Worm (Caenorhabditis elegans) whole organism, late embryonic: ENCODE data around the gene C54F6.3.
"Not testable (repeated sequence)": the region's sequence is repeated elsewhere in the genome, so short reads cannot be mapped to it uniquely, and the experiment has no call there.

Experiments
- C08G9.2 ChIP-seq: sonication (generic microtip); optimal IDR thresholded peaks from 2 replicates; lab custom pipeline; 2016; ENCODE audit warnings: mild to moderate bottlenecking, missing genetic modification characterization, moderate library complexity, missing compliant biosample characterization
- C38D4.7 ChIP-seq: fragments of 200-800 bp; sonication (Bioruptor generic); optimal IDR thresholded peaks from 2 replicates; lab custom pipeline; 2018; ENCODE audit warnings: mild to moderate bottlenecking, missing genetic modification characterization, moderate library complexity, missing compliant biosample characterization
- K02D7.2 ChIP-seq: sonication (generic microtip); optimal IDR thresholded peaks from 2 replicates; lab custom pipeline; 2017; ENCODE audit warnings: mild to moderate bottlenecking, missing genetic modification characterization, missing compliant biosample characterization
- T23F11.4 ChIP-seq: fragments of 200-800 bp; sonication (Bioruptor generic); optimal IDR thresholded peaks from 2 replicates; lab custom pipeline; 2018; ENCODE audit warnings: mild to moderate bottlenecking, missing genetic modification characterization, missing compliant biosample characterization
- Y22D7AL.16 ChIP-seq: sonication (generic microtip); optimal IDR thresholded peaks from 2 replicates; lab custom pipeline; 2016; ENCODE audit warnings: missing genetic modification characterization, missing compliant biosample characterization
- ahr-1 ChIP-seq: sonication (generic microtip); optimal IDR thresholded peaks from 2 replicates; lab custom pipeline; 2016; ENCODE audit warnings: missing genetic modification characterization, missing compliant biosample characterization
- ceh-18 ChIP-seq: sonication (generic microtip); optimal IDR thresholded peaks from 2 replicates; lab custom pipeline; 2016; ENCODE audit warnings: missing genetic modification characterization, missing compliant biosample characterization
- ceh-2 ChIP-seq: sonication (generic microtip); optimal IDR thresholded peaks from 2 replicates; lab custom pipeline; 2016; ENCODE audit warnings: missing genotype, missing genetic modification characterization, missing compliant biosample characterization
- ceh-30 ChIP-seq: fragments of 150-350 bp; optimal IDR thresholded peaks from 2 replicates; lab custom pipeline; 2014; ENCODE audit warnings: missing biosample characterization, missing genetic modification characterization
- ceh-34 ChIP-seq: sonication (generic microtip); optimal IDR thresholded peaks from 2 replicates; lab custom pipeline; 2016; ENCODE audit warnings: mild to moderate bottlenecking, missing genetic modification characterization, missing compliant biosample characterization
- ceh-9 ChIP-seq: sonication (generic microtip); optimal IDR thresholded peaks from 2 replicates; lab custom pipeline; 2016; ENCODE audit warnings: mild to moderate bottlenecking, missing genetic modification characterization, inconsistent platforms, missing compliant biosample characterization
- che-1 ChIP-seq: sonication (generic microtip); optimal IDR thresholded peaks from 2 replicates; lab custom pipeline; 2016; ENCODE audit warnings: mild to moderate bottlenecking, missing genetic modification characterization, missing compliant biosample characterization
- elt-2 ChIP-seq: sonication (generic microtip); optimal IDR thresholded peaks from 2 replicates; lab custom pipeline; 2016; ENCODE audit warnings: missing genetic modification reagents, missing genetic modification characterization, missing compliant biosample characterization
- elt-4 ChIP-seq: sonication (generic microtip); optimal IDR thresholded peaks from 2 replicates; lab custom pipeline; 2016; ENCODE audit warnings: missing genetic modification characterization, missing compliant biosample characterization
- eyg-1 ChIP-seq: sonication (generic microtip); optimal IDR thresholded peaks from 2 replicates; lab custom pipeline; 2016; ENCODE audit warnings: missing genotype, missing genetic modification characterization, missing compliant biosample characterization
- fax-1 ChIP-seq: sonication (generic microtip); optimal IDR thresholded peaks from 2 replicates; lab custom pipeline; 2016; ENCODE audit warnings: missing genotype, missing genetic modification characterization, missing compliant biosample characterization
- gmeb-2 ChIP-seq: sonication (generic microtip); optimal IDR thresholded peaks from 2 replicates; lab custom pipeline; 2016; ENCODE audit warnings: missing genetic modification characterization, inconsistent platforms, missing compliant biosample characterization
- hlh-6 ChIP-seq: sonication (generic microtip); optimal IDR thresholded peaks from 2 replicates; lab custom pipeline; 2016; ENCODE audit warnings: missing genotype, missing genetic modification characterization, missing compliant biosample characterization
- hlh-8 ChIP-seq: sonication (generic microtip); optimal IDR thresholded peaks from 2 replicates; lab custom pipeline; 2016; ENCODE audit warnings: missing genotype, missing genetic modification characterization, missing compliant biosample characterization
- lin-11 ChIP-seq: fragments of 200-800 bp; sonication (Bioruptor generic); optimal IDR thresholded peaks from 2 replicates; lab custom pipeline; 2018; ENCODE audit warnings: mild to moderate bottlenecking, missing genetic modification characterization, missing compliant biosample characterization
- mec-3 ChIP-seq: sonication (generic microtip); optimal IDR thresholded peaks from 2 replicates; lab custom pipeline; 2016; ENCODE audit warnings: borderline replicate concordance, missing genetic modification characterization, missing compliant biosample characterization
- npax-4 ChIP-seq: sonication (generic microtip); optimal IDR thresholded peaks from 2 replicates; lab custom pipeline; 2016; ENCODE audit warnings: missing genetic modification characterization, missing compliant biosample characterization
- odd-2 ChIP-seq: sonication (generic microtip); optimal IDR thresholded peaks from 2 replicates; lab custom pipeline; 2017; ENCODE audit warnings: antibody characterized with exemption, mild to moderate bottlenecking, missing genetic modification characterization, missing compliant biosample characterization
- pax-1 ChIP-seq: fragments of 150-350 bp; optimal IDR thresholded peaks from 2 replicates; lab custom pipeline; 2014; ENCODE audit warnings: missing biosample characterization, missing genetic modification characterization
- pha-2 ChIP-seq: sonication (generic microtip); optimal IDR thresholded peaks from 2 replicates; lab custom pipeline; 2017; ENCODE audit warnings: mild to moderate bottlenecking, missing genetic modification characterization, missing compliant biosample characterization
- pha-4 ChIP-seq: fragments of 150-350 bp; optimal IDR thresholded peaks from 2 replicates; lab custom pipeline; 2018; ENCODE audit warnings: missing biosample characterization, missing genetic modification reagents, missing genetic modification characterization
- ref-2 ChIP-seq: sonication (generic microtip); optimal IDR thresholded peaks from 2 replicates; lab custom pipeline; 2016; ENCODE audit warnings: missing genetic modification characterization, missing compliant biosample characterization
- rnt-1 ChIP-seq: sonication (generic microtip); optimal IDR thresholded peaks from 2 replicates; lab custom pipeline; 2016; ENCODE audit warnings: missing genetic modification characterization, missing compliant biosample characterization
- sox-4 ChIP-seq: sonication (generic microtip); optimal IDR thresholded peaks from 2 replicates; lab custom pipeline; 2017; ENCODE audit warnings: mild to moderate bottlenecking, missing genetic modification characterization, inconsistent platforms, missing compliant biosample characterization
- syd-9 ChIP-seq: sonication (generic microtip); optimal IDR thresholded peaks from 2 replicates; lab custom pipeline; 2016; ENCODE audit warnings: mild to moderate bottlenecking, missing genetic modification characterization, moderate library complexity, missing compliant biosample characterization
- ttx-3 ChIP-seq: sonication (generic microtip); optimal IDR thresholded peaks from 2 replicates; lab custom pipeline; 2016; ENCODE audit warnings: missing genetic modification reagents, missing genetic modification characterization, missing compliant biosample characterization
- unc-3 ChIP-seq, 2 experiments: fragments of 200-800 bp in 1 of 2; sonication (Bioruptor generic) in 1 of 2; sonication (generic microtip) in 1 of 2; conservative IDR thresholded peaks in 1 of 2; optimal IDR thresholded peaks in 1 of 2; 2 replicates each; pipeline versions ENCODE4 v1.3.6 to Lab custom; 2016 to 2022; ENCODE audit warnings: missing compliant biosample characterization in 2 of 2, missing genetic modification characterization in 2 of 2, missing genetic modification reagents in 1 of 2
- unc-55 ChIP-seq: sonication (generic microtip); optimal IDR thresholded peaks from 2 replicates; lab custom pipeline; 2017; ENCODE audit warnings: missing biosample characterization, missing genetic modification reagents, missing genetic modification characterization

C54F6.3 gene

DNA sequence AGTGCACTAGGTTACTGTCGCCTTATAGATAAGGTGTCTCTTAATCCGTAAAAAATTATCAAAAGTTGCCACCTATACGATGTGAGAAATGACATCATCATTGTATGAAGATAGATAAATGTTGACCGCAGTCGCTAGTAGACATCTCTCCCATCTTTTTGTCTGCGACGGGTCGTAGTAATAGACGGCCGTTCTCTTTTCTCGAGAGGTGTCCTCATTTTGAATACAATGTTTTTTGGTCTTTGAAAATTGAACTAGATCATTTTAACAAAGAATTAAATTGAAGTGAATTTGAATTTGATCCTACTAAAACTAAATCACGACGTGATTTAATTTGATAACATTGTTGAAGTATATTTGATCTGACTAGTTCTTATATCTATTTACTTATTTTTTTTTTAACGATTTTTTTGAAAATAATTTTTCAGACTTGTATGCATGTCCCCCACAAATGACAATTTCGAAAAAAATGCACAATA lies 24.4 kb upstream of the C54F6.3 start, which contains the start of the genes str-31 and nhr-172:
Gene str-31 (minus strand): TSS at position 101 of the 479 bp plus-strand sequence.
Gene nhr-172 (plus strand): TSS at position 429 of the 479 bp plus-strand sequence.
- TF ChIP-seq unc-3 (GFP tag; conservative IDR thresholded peaks at IDR 0.05; lab: Robert Waterston, UW) = no peak
- TF ChIP-seq unc-3 (tag; optimal IDR thresholded peaks at IDR 0.05; lab: Kevin White, UChicago) = no peak
- TF ChIP-seq elt-2 (tag; lab: Kevin White, UChicago) = peak; percentile 63
- TF ChIP-seq, all 69 proteins: peak for 1

DNA sequence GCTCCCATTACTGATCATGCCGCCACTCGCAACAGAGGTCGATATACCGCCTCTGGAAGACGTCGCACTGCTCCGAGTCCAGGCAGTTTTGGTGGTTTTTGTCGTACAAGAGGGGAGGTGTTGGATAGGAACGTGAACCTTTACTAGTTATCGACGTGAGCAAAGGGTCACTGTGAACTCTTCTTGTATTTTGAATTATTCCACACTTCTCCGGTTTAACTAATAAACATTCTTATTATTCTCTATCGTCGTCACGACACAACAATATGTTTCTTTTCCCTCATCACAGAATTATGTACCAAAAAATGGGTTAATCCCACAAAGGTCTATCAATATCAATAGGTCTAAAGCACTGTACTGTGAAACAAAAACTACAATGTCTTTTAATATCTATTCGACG lies 21.6 kb upstream of the C54F6.3 start, which contains the start of gene nhr-171:
Gene nhr-171 (plus strand): TSS at position 301 of the 400 bp plus-strand sequence.
- TF ChIP-seq ceh-30; eyg-1; ref-2 (tag; lab: Kevin White, UChicago): not testable (repeated sequence)
- TF ChIP-seq, all 69 proteins: peak for 0; not testable (repeated sequence) for 69

DNA sequence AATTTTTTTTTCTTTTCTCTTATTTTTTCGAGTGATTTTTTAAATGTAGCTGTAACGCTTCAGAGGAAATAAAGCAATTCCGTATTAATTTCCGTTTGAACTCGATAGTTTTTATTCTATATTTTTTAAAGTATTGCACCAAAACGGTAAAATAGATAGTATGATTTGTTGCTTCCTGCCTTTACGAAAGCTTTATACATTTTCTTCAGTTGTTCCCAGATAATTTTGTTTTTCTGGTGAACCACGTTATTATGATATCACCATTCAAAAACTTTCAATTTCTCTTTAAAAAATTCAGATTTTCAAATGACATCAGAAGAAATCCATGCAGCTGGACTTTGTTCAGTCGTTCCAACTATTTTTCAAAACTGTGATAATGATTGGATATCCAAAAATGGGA lies 18.1 kb upstream of the C54F6.3 start, which contains the start of gene srb-18:
Gene srb-18 (plus strand): TSS at position 301 of the 400 bp plus-strand sequence.
- TF ChIP-seq odd-2 (no peak), fax-1 (tag; lab: Kevin White, UChicago) (no peak), C08G9.2 (no peak), rnt-1 (no peak), ceh-34 (tag; lab: Kevin White, UChicago) (no peak), pax-1 (tag; lab: Kevin White, UChicago) (no peak), unc-55 (GFP tag; lab: Kevin White, UChicago) (no peak), gmeb-2 (tag; lab: Kevin White, UChicago) (no peak)

DNA sequence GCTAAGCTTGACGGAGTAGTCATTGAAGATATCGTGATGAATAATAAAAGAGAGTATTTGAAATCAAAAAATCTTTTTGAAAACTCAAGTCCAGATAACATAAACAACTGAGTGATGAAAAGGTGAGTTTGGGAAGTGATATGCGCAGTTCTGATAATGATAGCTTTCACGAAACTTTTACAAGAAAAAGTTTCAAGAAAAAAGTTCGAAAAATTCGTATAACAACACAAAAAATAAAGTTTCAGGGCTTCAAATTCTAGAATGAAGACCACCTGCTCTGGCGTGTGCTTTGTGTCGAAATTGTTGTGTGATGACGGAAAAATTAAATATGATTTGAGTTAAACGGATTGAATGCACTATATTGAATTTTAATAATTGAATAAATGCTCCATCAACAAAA lies 13.0 kb upstream of the C54F6.3 start, which contains the start of gene srb-19:
Gene srb-19 (minus strand): TSS at position 101 of the 400 bp plus-strand sequence.
- TF ChIP-seq ceh-18 (tag; lab: Kevin White, UChicago) = no peak

DNA sequence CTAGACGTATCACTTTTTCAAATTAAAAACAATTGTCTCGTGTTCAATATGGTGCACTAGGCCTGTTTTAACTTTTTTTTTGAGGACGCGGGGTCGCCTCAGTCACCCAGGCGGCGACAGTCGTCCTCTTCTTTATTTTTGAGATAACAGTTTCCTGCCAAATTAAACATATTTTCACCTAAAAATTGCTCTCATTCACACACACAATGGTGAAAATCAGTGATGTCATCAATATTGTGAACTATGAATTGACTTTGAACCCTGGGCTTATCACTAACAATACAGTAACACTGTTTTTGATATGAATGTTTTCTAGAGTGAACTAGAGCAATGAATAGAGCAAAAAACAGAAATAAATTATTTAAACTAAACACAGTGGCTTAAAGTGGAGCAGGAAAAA lies 11.7 kb upstream of the C54F6.3 start:
- TF ChIP-seq T23F11.4 (GFP tag; lab: Kevin White, UChicago) (no peak), C08G9.2 (no peak), Y22D7AL.16 (tag; lab: Kevin White, UChicago) (no peak), C38D4.7 (GFP tag; lab: Kevin White, UChicago) (no peak)

DNA sequence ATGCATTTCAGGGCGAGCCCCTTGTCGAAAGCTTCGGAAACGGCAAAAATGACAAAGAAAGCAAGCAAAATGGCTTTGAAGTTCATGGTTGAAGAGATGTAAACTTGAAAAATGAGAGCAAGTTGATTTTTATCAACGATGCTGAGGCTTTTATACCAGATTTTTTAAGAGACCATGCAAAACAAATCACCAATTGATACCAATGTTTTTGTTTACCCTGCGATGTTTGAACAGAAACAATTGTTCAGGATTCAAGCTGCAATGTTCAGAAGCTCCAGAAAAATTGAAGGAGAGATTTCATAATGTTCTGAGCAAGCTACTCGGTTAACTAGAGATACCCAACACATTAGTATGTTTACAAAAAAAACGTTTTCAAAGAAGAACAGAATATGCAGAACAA lies 10.8 kb upstream of the C54F6.3 start, which contains the start of gene C54F6.15:
Gene C54F6.15 (minus strand): TSS at position 101 of the 400 bp plus-strand sequence.
- TF ChIP-seq elt-4 (tag; lab: Kevin White, UChicago) = no peak
- TF ChIP-seq syd-9 = no peak

DNA sequence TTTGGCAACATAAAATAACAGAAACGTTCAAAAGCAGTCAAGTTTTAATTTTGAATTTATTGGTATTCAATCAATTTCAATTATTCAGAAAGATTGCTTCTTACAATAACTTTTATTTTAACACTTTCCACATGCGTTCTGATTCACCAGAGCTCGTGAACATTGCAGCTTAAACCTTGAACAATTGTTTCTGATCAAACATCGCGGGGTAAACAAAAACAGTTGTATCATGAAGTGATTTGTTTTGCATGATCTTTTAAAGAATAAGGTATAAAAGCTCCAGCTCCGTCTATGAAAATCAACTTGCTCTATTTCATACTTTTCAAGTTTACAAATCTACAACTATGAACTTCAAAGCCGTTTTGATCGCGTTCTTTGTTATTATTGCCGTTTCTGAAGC lies 9.7 kb upstream of the C54F6.3 start, which contains the start of gene C54F6.6:
Gene C54F6.6 (plus strand): TSS at position 301 of the 400 bp plus-strand sequence.
- TF ChIP-seq gmeb-2 (tag; lab: Kevin White, UChicago) = no peak
- no peak for TF ChIP-seq ceh-9
- TF ChIP-seq ttx-3 = no peak

DNA sequence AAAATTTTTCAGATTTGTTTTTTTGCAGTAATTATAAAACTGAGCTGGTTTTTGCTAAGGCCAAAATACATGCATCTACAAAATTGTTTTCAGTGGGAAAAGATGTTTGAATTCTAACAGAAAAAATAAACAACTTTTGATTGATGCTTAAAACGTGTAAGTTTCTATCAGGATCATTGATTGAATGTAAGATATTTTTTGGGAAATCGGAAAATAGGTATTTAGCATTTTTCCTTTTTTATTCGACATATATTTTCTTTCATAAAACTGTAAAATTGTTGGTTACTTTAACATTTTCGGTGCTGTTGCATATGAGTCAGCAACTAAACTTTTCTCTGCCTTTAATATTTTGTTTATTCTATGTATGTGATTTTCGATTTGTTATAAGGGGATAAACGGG lies 8.6 kb upstream of the C54F6.3 start, which contains the start of gene C54F6.20:
Gene C54F6.20 (plus strand): TSS at position 301 of the 400 bp plus-strand sequence.
- TF ChIP-seq ahr-1 (tag; lab: Kevin White, UChicago) (no peak), hlh-6 (tag; lab: Kevin White, UChicago) (no peak), rnt-1 (no peak), ceh-34 (tag; lab: Kevin White, UChicago) (no peak), pha-2 (tag; lab: Kevin White, UChicago) (no peak), sox-4 (tag; lab: Kevin White, UChicago) (no peak), lin-11 (tag; lab: Kevin White, UChicago) (no peak), pax-1 (tag; lab: Kevin White, UChicago) (no peak), pha-4 (tag; lab: Kevin White, UChicago) (no peak), ceh-2 (tag; lab: Kevin White, UChicago) (no peak), che-1 (tag; lab: Kevin White, UChicago) (no peak), hlh-8 (no peak), npax-4 (tag; lab: Kevin White, UChicago) (no peak), eyg-1 (no peak), elt-2 (tag; lab: Kevin White, UChicago) (no peak), mec-3 (tag; lab: Kevin White, UChicago) (no peak), K02D7.2 (no peak)
